Worm (Caenorhabditis elegans) whole organism, L4/young adult: ENCODE results near the gene fbxb-118.

ENCODE experiments used
- W03F9.2 ChIP-seq: fragments of 150-350 bp; optimal IDR thresholded peaks from 2 replicates; lab custom pipeline; 2014; ENCODE audit warnings: missing biosample characterization, missing genetic modification characterization
- dao-5 ChIP-seq: sonication (generic microtip); optimal IDR thresholded peaks from 2 replicates; lab custom pipeline; 2016; ENCODE audit warnings: missing genotype, missing genetic modification characterization, moderate library complexity, missing compliant biosample characterization
- him-1 ChIP-seq: sonication (generic microtip); optimal IDR thresholded peaks from 2 replicates; lab custom pipeline; 2016; ENCODE audit warnings: missing genotype, missing genetic modification reagents, missing genetic modification characterization, missing compliant biosample characterization

- TF ChIP-seq dao-5 (tag; lab: Kevin White, UChicago) (no peak), him-1 (tag; lab: Kevin White, UChicago) (no peak), W03F9.2 (no peak)
Observed at ce11 chrII:4038541-4038940, 25.4 kb downstream of the fbxb-118 start, which contains the start of gene pqn-48.
